Worm (Caenorhabditis elegans): ENCODE results near the gene ZK353.10.

The ZK353.10 gene

DNA sequence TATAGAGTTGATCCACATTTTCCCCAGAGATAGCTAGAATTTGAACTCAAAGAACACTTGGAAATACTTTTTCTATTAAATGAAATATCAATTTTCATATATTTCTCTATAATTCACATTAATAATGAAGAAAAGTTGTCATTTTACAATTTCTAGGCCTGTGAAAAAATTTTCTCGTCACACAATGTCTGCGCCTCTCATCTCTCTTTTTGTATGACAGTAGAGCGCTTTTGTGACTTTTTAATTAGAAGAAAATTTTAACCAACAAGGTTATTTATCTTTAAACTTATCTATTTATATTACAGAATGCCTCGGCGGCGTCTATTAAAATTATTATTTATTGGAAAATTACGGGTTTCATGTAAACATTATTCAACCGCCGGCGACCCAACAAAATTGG lies 34.8 kb upstream of the ZK353.10 start, which contains the start of gene ZK1236.1 (continued):
- TF ChIP-seq K12H6.12 (tag; optimal IDR thresholded peaks at IDR 0.05) (no peak), K11D2.4 (GFP tag; IDR thresholded peaks at IDR 0.05) (no peak), madf-6 (GFP tag; IDR thresholded peaks at IDR 0.05) (peak; percentile 96), cebp-2 (GFP tag; IDR thresholded peaks at IDR 0.05) (no peak), F22D6.2 (tag; optimal IDR thresholded peaks at IDR 0.05) (no peak), Y56A3A.18 (GFP tag; IDR thresholded peaks at IDR 0.05) (no peak), D2030.7 (GFP tag; IDR thresholded peaks at IDR 0.05) (peak; percentile 44; the same call in 1 of the 2 replicates), sdz-38 (tag; optimal IDR thresholded peaks at IDR 0.05) (no peak), F57A8.1 (GFP tag; optimal IDR thresholded peaks at IDR 0.05) (no peak), lin-40 (tag; optimal IDR thresholded peaks at IDR 0.05) (no peak), ccch-3 (GFP tag; optimal IDR thresholded peaks at IDR 0.05) (no peak), lag-1 (GFP tag; IDR thresholded peaks at IDR 0.05) (no peak)

DNA sequence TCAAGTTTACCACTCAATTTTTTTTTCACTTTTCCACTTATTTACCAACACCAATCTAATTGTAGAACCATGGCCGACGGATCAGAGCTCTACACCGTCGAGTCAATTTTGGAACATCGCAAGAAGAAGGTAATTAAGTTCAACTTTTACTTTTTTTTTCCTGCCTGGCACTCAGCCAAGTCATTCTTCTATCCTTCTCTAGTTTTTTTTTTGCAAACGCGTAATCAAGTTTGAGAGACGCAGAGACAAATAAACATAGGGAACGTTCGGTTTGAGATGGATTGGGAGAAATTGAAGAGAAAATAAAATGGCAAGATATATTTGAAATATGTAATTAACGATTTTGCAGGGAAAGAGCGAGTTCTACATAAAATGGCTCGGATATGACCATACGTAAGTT lies 32.0 kb upstream of the ZK353.10 start, which contains the start of gene cec-1:
cec-1 (plus strand) TSS at position 63 of the 400 bp plus-strand sequence.
- TF ChIP-seq F52B5.7 (tag; optimal IDR thresholded peaks at IDR 0.05), result no peak
- TF ChIP-seq lin-40 (tag; optimal IDR thresholded peaks at IDR 0.05), result peak; percentile 16

DNA sequence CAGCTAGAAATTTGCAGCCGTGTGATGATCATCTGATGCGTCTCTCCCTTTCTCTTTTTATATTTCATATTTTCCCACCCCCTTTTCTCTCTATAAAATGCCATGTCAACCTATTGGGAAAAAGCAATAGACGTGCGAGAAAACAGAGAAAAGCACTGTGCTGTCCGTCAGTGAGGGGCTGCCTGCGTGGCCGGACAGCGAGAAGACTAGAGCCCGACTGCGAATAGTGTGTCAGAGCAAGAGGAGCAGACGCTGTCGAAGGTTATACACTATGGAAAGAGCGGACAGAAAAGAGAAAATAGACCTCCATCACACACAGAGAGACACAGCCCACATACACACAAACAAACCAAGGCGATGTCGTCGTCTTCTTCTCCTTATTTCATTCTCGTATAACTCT lies 30.9 kb upstream of the ZK353.10 start:
- peak; percentile 32 for TF ChIP-seq somi-1 (GFP tag; optimal IDR thresholded peaks at IDR 0.05)
- TF ChIP-seq atf-7 (tag; optimal IDR thresholded peaks at IDR 0.05), result peak; percentile 34
- TF ChIP-seq chd-7 (tag; optimal IDR thresholded peaks at IDR 0.05), result peak; percentile 20
- peak; percentile 49 for TF ChIP-seq ceh-27 (GFP tag; optimal IDR thresholded peaks at IDR 0.05)
- TF ChIP-seq nhr-179 (tag; optimal IDR thresholded peaks at IDR 0.05), result no peak
- no peak for TF ChIP-seq ztf-6 (GFP tag; IDR thresholded peaks at IDR 0.05)
- TF ChIP-seq lir-1 (GFP tag; conservative IDR thresholded peaks at IDR 0.05), result 0 out of 2 replicates have a peak, but pooled peaks have one; percentile 9
- peak; percentile 65; the same call in 1 of the 2 replicates for TF ChIP-seq Y56A3A.18 (GFP tag; IDR thresholded peaks at IDR 0.05)
- TF ChIP-seq B0035.1 (tag; optimal IDR thresholded peaks at IDR 0.05), result no peak
- peak; percentile 86 for TF ChIP-seq hmg-1.2 (GFP tag; IDR thresholded peaks at IDR 0.05)
- no peak for TF ChIP-seq hrde-1 (tag; optimal IDR thresholded peaks at IDR 0.05; ENCODE audit: borderline replicate concordance)
- peak; percentile 94 for TF ChIP-seq zfh-2 (GFP tag; conservative IDR thresholded peaks at IDR 0.05)
- TF ChIP-seq snpc-4 (GFP tag; optimal IDR thresholded peaks at IDR 0.05), result no peak
- TF ChIP-seq snpc-4 (tag; optimal IDR thresholded peaks at IDR 0.05), result peak; percentile 22 to 64 (median 59)
- peak; percentile 58; the same call in 1 of the 2 replicates for TF ChIP-seq ekl-4 (GFP tag; IDR thresholded peaks at IDR 0.05)
- TF ChIP-seq K12H6.12 (tag; optimal IDR thresholded peaks at IDR 0.05), result peak; percentile 83
- TF ChIP-seq cebp-1 (GFP tag; IDR thresholded peaks at IDR 0.05), result peak; percentile 67; the same call in 1 of the 2 replicates
- TF ChIP-seq cebp-1 (tag; optimal IDR thresholded peaks at IDR 0.05), result peak; percentile 83
- TF ChIP-seq unc-62 (GFP tag; optimal IDR thresholded peaks at IDR 0.05), result peak; percentile 61
- peak; percentile 56 for TF ChIP-seq nhr-90 (tag; optimal IDR thresholded peaks at IDR 0.05)
- TF ChIP-seq lin-54 (GFP tag; optimal IDR thresholded peaks at IDR 0.05), result peak; percentile 43
- TF ChIP-seq F22D6.2 (tag; optimal IDR thresholded peaks at IDR 0.05), result peak; percentile 35
- peak; percentile 68 for TF ChIP-seq ets-4 (GFP tag; optimal IDR thresholded peaks at IDR 0.05)
- peak; percentile 46 for TF ChIP-seq repo-1 (tag; optimal IDR thresholded peaks at IDR 0.05)
- TF ChIP-seq unc-130 (GFP tag; optimal IDR thresholded peaks at IDR 0.05), result no peak
- 0 out of 2 replicates have a peak, but pooled peaks have one; percentile 50 for TF ChIP-seq F39B2.1 (GFP tag; IDR thresholded peaks at IDR 0.05)
- TF ChIP-seq tbx-9 (tag; optimal IDR thresholded peaks at IDR 0.05; ENCODE audit: borderline replicate concordance), result no peak
- peak; percentile 62 for TF ChIP-seq ZK185.1 (tag; optimal IDR thresholded peaks at IDR 0.05; ENCODE audit: poor library complexity, severe bottlenecking)
- peak; percentile 52; the same call in 1 of the 2 replicates for TF ChIP-seq egl-44 (GFP tag; IDR thresholded peaks at IDR 0.05)
- TF ChIP-seq mcd-1 (GFP tag; IDR thresholded peaks at IDR 0.05), result peak; percentile 59
- TF ChIP-seq ceh-79 (tag; optimal IDR thresholded peaks at IDR 0.05), result no peak
- TF ChIP-seq F37B4.10 (GFP tag; IDR thresholded peaks at IDR 0.05), result no peak
- TF ChIP-seq egrh-3 (GFP tag; IDR thresholded peaks at IDR 0.05), result peak; percentile 41
- peak; percentile 27 for TF ChIP-seq snpc-1.1 (tag; optimal IDR thresholded peaks at IDR 0.05; ENCODE audit: insufficient read depth)
- 0 out of 2 replicates have a peak, but pooled peaks have one; percentile 40 for TF ChIP-seq let-526 (GFP tag; IDR thresholded peaks at IDR 0.05)

All from whole organism, young adult.